Worm (Caenorhabditis elegans): ENCODE data around the gene zipt-3.

Gene zipt-3

ce11 chrII:5688959-5689358 lies 29.0 kb upstream of the zipt-3 start, which contains the start of gene C25H3.11 (continued):
- TF ChIP-seq php-3 (GFP tag; IDR thresholded peaks at IDR 0.05) (0 out of 2 replicates have a peak, but pooled peaks have one; percentile 32), nhr-77 (tag; optimal IDR thresholded peaks at IDR 0.05) (peak; percentile 37), nhr-76 (tag; optimal IDR thresholded peaks at IDR 0.05) (no peak), spr-3 (GFP tag; optimal IDR thresholded peaks at IDR 0.05) (no peak), nhr-237 (tag; optimal IDR thresholded peaks at IDR 0.05) (no peak), ztf-7 (tag; optimal IDR thresholded peaks at IDR 0.05) (no peak), arid-1 (GFP tag; conservative IDR thresholded peaks at IDR 0.05) (0 out of 2 replicates have a peak, but pooled peaks have one; percentile 24), nhr-41 (GFP tag; IDR thresholded peaks at IDR 0.05) (no peak; the same call in 1 of the 2 replicates), mes-2 (tag; optimal IDR thresholded peaks at IDR 0.05; ENCODE audit: poor library complexity, severe bottlenecking) (peak; percentile 64), lim-7 (GFP tag; IDR thresholded peaks at IDR 0.05) (no peak), nhr-111 (GFP tag; optimal IDR thresholded peaks at IDR 0.05) (no peak), dmd-6 (GFP tag; IDR thresholded peaks at IDR 0.05) (peak; percentile 49; the same call in 1 of the 2 replicates), lir-3 (tag; optimal IDR thresholded peaks at IDR 0.05) (no peak), dve-1 (tag; optimal IDR thresholded peaks at IDR 0.05; ENCODE audit: insufficient read depth) (peak; percentile 49), ZK546.5 (tag; optimal IDR thresholded peaks at IDR 0.05) (no peak), tag-97 (GFP tag; IDR thresholded peaks at IDR 0.05) (no peak), lsy-2 (tag; optimal IDR thresholded peaks at IDR 0.05) (no peak), zip-2 (tag; optimal IDR thresholded peaks at IDR 0.05) (no peak), egl-43 (GFP tag; IDR thresholded peaks at IDR 0.05) (0 out of 2 replicates have a peak, but pooled peaks have one; percentile 55), fos-1 (tag; optimal IDR thresholded peaks at IDR 0.05) (no peak), lin-38 (GFP tag; IDR thresholded peaks at IDR 0.05) (no peak), nhr-42 (GFP tag; IDR thresholded peaks at IDR 0.05) (no peak), lin-13 (GFP tag; optimal IDR thresholded peaks at IDR 0.05) (no peak), unc-130 (GFP tag; optimal IDR thresholded peaks at IDR 0.05) (no peak), aly-2 (tag; optimal IDR thresholded peaks at IDR 0.05) (no peak), mxl-2 (GFP tag; conservative IDR thresholded peaks at IDR 0.05) (no peak), mdt-29 (GFP tag; IDR thresholded peaks at IDR 0.05) (no peak), nhr-28 (tag; optimal IDR thresholded peaks at IDR 0.05) (peak; percentile 49), T26A8.4 (GFP tag; IDR thresholded peaks at IDR 0.05) (0 out of 2 replicates have a peak, but pooled peaks have one; percentile 15), Y75B8A.6 (GFP tag; IDR thresholded peaks at IDR 0.05) (0 out of 2 replicates have a peak, but pooled peaks have one; percentile 10), dmd-8 (GFP tag; IDR thresholded peaks at IDR 0.05) (no peak), mep-1 (tag; optimal IDR thresholded peaks at IDR 0.05) (peak; percentile 47), mxl-3 (GFP tag; optimal IDR thresholded peaks at IDR 0.05) (peak; percentile 54), ama-1 (optimal IDR thresholded peaks at IDR 0.05) (peak; percentile 53), pqm-1 (tag; optimal IDR thresholded peaks at IDR 0.05) (no peak)

DNA sequence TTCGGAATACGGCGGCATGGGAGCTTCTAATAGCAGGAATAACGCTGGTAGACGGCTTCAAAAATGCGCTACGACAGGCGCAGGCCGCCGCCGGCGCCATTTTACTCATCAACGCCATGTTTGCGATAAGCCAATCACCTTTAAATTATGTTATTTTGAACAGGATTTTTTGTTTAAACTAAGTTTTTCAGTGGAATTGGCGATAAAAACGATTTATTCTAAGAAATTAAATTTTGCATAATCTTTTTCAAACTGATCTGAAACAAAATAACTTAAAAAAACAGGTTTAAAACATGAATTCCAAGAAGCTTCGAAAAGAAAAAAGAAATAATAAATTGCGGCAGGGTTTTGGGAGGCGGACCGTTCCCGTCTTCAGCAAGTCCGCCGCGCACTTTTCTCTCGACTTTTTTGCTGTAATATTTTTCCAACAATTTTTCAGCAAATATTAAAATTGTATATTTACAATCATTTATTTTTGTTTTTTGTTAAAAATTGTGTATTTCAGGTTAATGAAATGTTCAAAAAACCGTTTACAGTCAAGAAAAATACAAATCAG lies 26.6 kb upstream of the zipt-3 start, which contains the start of the genes ndub-5 and eif-2D:
ndub-5 (minus strand) TSS at position 138 of the 556 bp plus-strand sequence.
eif-2D (plus strand) TSS at position 506 of the 556 bp plus-strand sequence.
- TF ChIP-seq nhr-77 (tag; optimal IDR thresholded peaks at IDR 0.05) (no peak), aha-1 (tag) (peak; percentile 75), mep-1 (tag; optimal IDR thresholded peaks at IDR 0.05) (peak; percentile 5), fos-1 (tag; optimal IDR thresholded peaks at IDR 0.05) (no peak), ceh-28 (tag; optimal IDR thresholded peaks at IDR 0.05) (no peak), mes-2 (tag; optimal IDR thresholded peaks at IDR 0.05; ENCODE audit: poor library complexity, severe bottlenecking) (peak; percentile 50), lsy-2 (tag; optimal IDR thresholded peaks at IDR 0.05) (peak in 1 of 2 experiments; percentile 37), unc-62 (GFP tag; optimal IDR thresholded peaks at IDR 0.05 in 1 of 2) (peak in 1 of 2 experiments; percentile 15), unc-62 (tag; optimal IDR thresholded peaks at IDR 0.05) (no peak), set-16 (GFP tag; IDR thresholded peaks at IDR 0.05) (no peak)

All from whole organism, L4 larva.